Fruit fly (Drosophila melanogaster) whole organism, pupa: ENCODE results near the gene CG18135.

ENCODE experiments used
- CG12605 ChIP-seq: fragments of 200-800 bp; sonication (Bioruptor generic); IDR thresholded peaks from 2 replicates; pipeline ENCODE4 v1.3.6; 2022; ENCODE audit warnings: missing biosample characterization, missing genetic modification characterization
- CG32121 ChIP-seq: fragments of 200-800 bp; sonication (Bioruptor generic); IDR thresholded peaks from 2 replicates; pipeline ENCODE4 v1.3.6; 2022; ENCODE audit warnings: missing biosample characterization, missing genetic modification characterization
- CG4496 ChIP-seq: fragments of 200-800 bp; sonication (Bioruptor generic); IDR thresholded peaks from 3 replicates; pipeline ENCODE4 v1.3.6; 2022; ENCODE audit warnings: missing biosample characterization, missing genetic modification characterization
- CG8159 ChIP-seq: fragments of 200-800 bp; sonication (Bioruptor generic); optimal IDR thresholded peaks from 3 replicates; lab custom pipeline; 2018; ENCODE audit warnings: missing biosample characterization, mild to moderate bottlenecking, missing genetic modification characterization, moderate library complexity
- CG8301 ChIP-seq: fragments of 200-800 bp; sonication (Bioruptor generic); optimal IDR thresholded peaks from 2 replicates; lab custom pipeline; 2018; ENCODE audit warnings: missing biosample characterization, mild to moderate bottlenecking, missing genetic modification characterization
- CG9948 ChIP-seq: fragments of 200-800 bp; sonication (Bioruptor generic); optimal IDR thresholded peaks from 2 replicates; lab custom pipeline; 2018; ENCODE audit warnings: missing biosample characterization, mild to moderate bottlenecking, missing genetic modification characterization, moderate library complexity
- fd96Ca ChIP-seq: fragments of 200-800 bp; sonication (Bioruptor generic); IDR thresholded peaks from 3 replicates; pipeline ENCODE4 v1.3.6; 2022; ENCODE audit warnings: missing biosample characterization, missing genetic modification characterization
- rn ChIP-seq: fragments of 200-800 bp; sonication (Bioruptor generic); IDR thresholded peaks from 2 replicates; pipeline ENCODE4 v1.3.6; 2022; ENCODE audit warnings: missing biosample characterization, missing genetic modification characterization

dm6 chr3L:19033154-19033811, 35.2 kb upstream of the CG18135 start:
- TF ChIP-seq fd96Ca (no peak), rn (GFP tag; lab: Robert Waterston, UW) (no peak), CG9948 (peak; percentile 79), CG8301 (peak; percentile 65), CG8159 (tag; lab: Kevin White, UChicago) (peak; percentile 78), CG32121 (GFP tag; lab: Robert Waterston, UW) (0 out of 2 replicates have a peak, but pooled peaks have one; percentile 18), CG4496 (GFP tag; lab: Robert Waterston, UW) (peak; percentile 35; the same call in 2 of the 3 replicates), CG12605 (GFP tag; lab: Robert Waterston, UW) (peak; percentile 35; the same call in 1 of the 2 replicates)
